Worm (Caenorhabditis elegans): Measurements from ENCODE around the gene F25E5.2.

Gene F25E5.2

DNA sequence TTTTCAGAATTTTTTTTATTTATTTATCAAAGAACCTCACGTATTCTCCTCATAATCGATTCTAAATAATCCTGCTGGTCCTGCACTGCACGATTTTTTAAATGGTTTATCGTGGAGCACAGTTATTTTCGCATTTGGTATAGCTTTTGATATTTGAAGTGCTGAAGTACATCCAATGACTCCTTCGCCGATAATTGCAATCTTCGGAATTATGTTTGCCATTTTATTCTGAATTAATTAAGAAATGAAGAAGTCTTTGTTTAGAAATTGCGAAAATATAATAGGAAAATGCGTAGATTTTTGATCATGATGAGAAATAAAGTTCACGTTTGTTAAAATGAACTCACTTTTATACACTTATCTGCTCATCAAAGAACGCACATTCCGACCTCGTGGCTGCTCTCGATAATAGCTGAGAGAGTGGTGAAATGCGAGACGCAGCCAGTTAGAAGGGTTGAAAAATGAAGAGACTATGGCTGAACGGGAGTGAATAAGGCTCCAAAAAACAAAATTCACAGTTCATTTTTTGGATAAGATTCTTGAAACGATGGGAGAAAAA, 20.2 kb upstream of the F25E5.2 start:
- peak; percentile 36; the same call in 1 of the 2 replicates for TF ChIP-seq Y53G8AR.9 (GFP tag; conservative IDR thresholded peaks at IDR 0.05)
- TF ChIP-seq ama-1 (optimal IDR thresholded peaks at IDR 0.05) = peak; percentile 67
- no peak for TF ChIP-seq ama-1 (GFP tag; optimal IDR thresholded peaks at IDR 0.05)
- TF ChIP-seq sptf-2 (GFP tag; optimal IDR thresholded peaks at IDR 0.05) = no peak
- peak; percentile 52 for TF ChIP-seq ceh-27 (GFP tag; optimal IDR thresholded peaks at IDR 0.05)
- TF ChIP-seq egl-18 (GFP tag; IDR thresholded peaks at IDR 0.05) = no peak
- no peak for TF ChIP-seq dpl-1 (GFP tag; optimal IDR thresholded peaks at IDR 0.05)
- TF ChIP-seq madf-6 (GFP tag; IDR thresholded peaks at IDR 0.05) = no peak
- peak; percentile 25 for TF ChIP-seq chd-7 (tag; optimal IDR thresholded peaks at IDR 0.05)
- peak; percentile 32 for TF ChIP-seq attf-5 (GFP tag; optimal IDR thresholded peaks at IDR 0.05)
- TF ChIP-seq somi-1 (GFP tag; optimal IDR thresholded peaks at IDR 0.05) = peak; percentile 50
- TF ChIP-seq lin-40 (tag; optimal IDR thresholded peaks at IDR 0.05) = peak; percentile 26
- TF ChIP-seq nfyb-1 (GFP tag; IDR thresholded peaks at IDR 0.05) = peak; percentile 55
- TF ChIP-seq K11D2.4 (GFP tag; IDR thresholded peaks at IDR 0.05) = 0 out of 2 replicates have a peak, but pooled peaks have one; percentile 30
- no peak for TF ChIP-seq B0336.3 (GFP tag; IDR thresholded peaks at IDR 0.05)
- TF ChIP-seq K12H6.12 (tag; optimal IDR thresholded peaks at IDR 0.05) = peak; percentile 50
- peak; percentile 9 for TF ChIP-seq lin-54 (GFP tag; optimal IDR thresholded peaks at IDR 0.05)
- no peak for TF ChIP-seq cebp-1 (GFP tag; IDR thresholded peaks at IDR 0.05)
- peak; percentile 52 for TF ChIP-seq cebp-1 (tag; optimal IDR thresholded peaks at IDR 0.05)
- TF ChIP-seq pha-4 (tag; optimal IDR thresholded peaks at IDR 0.05) = peak; percentile 76
- 0 out of 2 replicates have a peak, but pooled peaks have one; percentile 6 for TF ChIP-seq mcd-1 (GFP tag; IDR thresholded peaks at IDR 0.05)
- TF ChIP-seq tlf-1 (GFP tag; optimal IDR thresholded peaks at IDR 0.05) = peak; percentile 13
- peak; percentile 45 for TF ChIP-seq nhr-80 (tag; optimal IDR thresholded peaks at IDR 0.05)
- TF ChIP-seq Y56A3A.18 (GFP tag; IDR thresholded peaks at IDR 0.05) = 0 out of 2 replicates have a peak, but pooled peaks have one; percentile 29
- TF ChIP-seq Y67H2A.10 (GFP tag; conservative IDR thresholded peaks at IDR 0.05) = no peak
- no peak for TF ChIP-seq tbx-9 (tag; optimal IDR thresholded peaks at IDR 0.05; ENCODE audit: borderline replicate concordance)
- peak; percentile 9 for TF ChIP-seq ZK185.1 (tag; optimal IDR thresholded peaks at IDR 0.05; ENCODE audit: poor library complexity, severe bottlenecking)
- TF ChIP-seq Y95B8A.8 (GFP tag; IDR thresholded peaks at IDR 0.05) = no peak
- TF ChIP-seq efl-1 (GFP tag; optimal IDR thresholded peaks at IDR 0.05) = no peak
- TF ChIP-seq hmg-1.2 (GFP tag; IDR thresholded peaks at IDR 0.05) = peak; percentile 32; the same call in 1 of the 2 replicates
- peak; percentile 24 for TF ChIP-seq madf-10 (tag; optimal IDR thresholded peaks at IDR 0.05)
- no peak for TF ChIP-seq ets-4 (GFP tag; optimal IDR thresholded peaks at IDR 0.05)
- no peak for TF ChIP-seq F49E8.2 (tag; optimal IDR thresholded peaks at IDR 0.05; ENCODE audit: insufficient read depth)
- TF ChIP-seq tbp1 (GFP tag; optimal IDR thresholded peaks at IDR 0.05) = peak; percentile 46

ce11 chrV:7435376-7436204, 19.5 kb upstream of the F25E5.2 start, which contains the start of the genes ddo-2 and F25E5.8:
Gene ddo-2, minus strand, starts transcription at chrV:7435705.
Gene F25E5.8, plus strand, starts transcription at chrV:7435930.
- TF ChIP-seq ztf-28 (GFP tag; IDR thresholded peaks at IDR 0.05) (no peak), ama-1 (optimal IDR thresholded peaks at IDR 0.05) (peak; percentile 71), ama-1 (GFP tag; optimal IDR thresholded peaks at IDR 0.05) (no peak), Y95B8A.8 (GFP tag; IDR thresholded peaks at IDR 0.05) (no peak), lin-26 (GFP tag; IDR thresholded peaks at IDR 0.05) (0 out of 2 replicates have a peak, but pooled peaks have one; percentile 18), nfyb-1 (GFP tag; IDR thresholded peaks at IDR 0.05) (0 out of 2 replicates have a peak, but pooled peaks have one; percentile 15)
